Fruit fly (Drosophila melanogaster): ENCODE measurements around the gene CG33764.

CG33764 gene

dm6 chr3L:4313299-4313698, 46.0 kb upstream of the CG33764 start, which contains the start of gene Claspin (continued):
- TF ChIP-seq otp (GFP tag; IDR thresholded peaks at IDR 0.05) (no peak), CG1602 (GFP tag; optimal IDR thresholded peaks at IDR 0.05) (peak; percentile 27), oc (tag; optimal IDR thresholded peaks at IDR 0.05) (no peak), CG14710 (tag; optimal IDR thresholded peaks at IDR 0.05) (peak; percentile 35), Hmx (GFP tag; optimal IDR thresholded peaks at IDR 0.05) (no peak), exex (tag; optimal IDR thresholded peaks at IDR 0.05) (peak; percentile 14), Fer3 (tag; optimal IDR thresholded peaks at IDR 0.05) (no peak), Jarid2 (GFP tag; optimal IDR thresholded peaks at IDR 0.05) (no peak), Kr (GFP tag; optimal IDR thresholded peaks at IDR 0.05) (no peak), CG12104 (GFP tag; optimal IDR thresholded peaks at IDR 0.05) (no peak), Dek (tag; optimal IDR thresholded peaks at IDR 0.05) (peak; percentile 45), Usf (GFP tag; optimal IDR thresholded peaks at IDR 0.05) (no peak), CrebB (tag; optimal IDR thresholded peaks at IDR 0.05) (no peak), H15 (GFP tag; IDR thresholded peaks at IDR 0.05) (no peak; the same call in 2 of the 3 replicates), Lpt (GFP tag; optimal IDR thresholded peaks at IDR 0.05) (no peak), CG8944 (GFP tag; optimal IDR thresholded peaks at IDR 0.05) (peak; percentile 18), CG1233 (GFP tag; optimal IDR thresholded peaks at IDR 0.05) (no peak), CG15011 (GFP tag; optimal IDR thresholded peaks at IDR 0.05) (no peak), CG18764 (GFP tag; optimal IDR thresholded peaks at IDR 0.05) (no peak), CTCF (GFP tag; optimal IDR thresholded peaks at IDR 0.05) (peak; percentile 44), Hsf (GFP tag; optimal IDR thresholded peaks at IDR 0.05) (peak; percentile 44), Dip3 (GFP tag; optimal IDR thresholded peaks at IDR 0.05) (peak; percentile 58), CG13624 (GFP tag; optimal IDR thresholded peaks at IDR 0.05) (peak; percentile 61), CG1832 (GFP tag; optimal IDR thresholded peaks at IDR 0.05) (no peak), ftz-f1 (GFP tag; optimal IDR thresholded peaks at IDR 0.05) (no peak), salm (tag; optimal IDR thresholded peaks at IDR 0.05) (no peak), Camta (GFP tag; optimal IDR thresholded peaks at IDR 0.05) (peak; percentile 36), E2f1 (GFP tag; IDR thresholded peaks at IDR 0.05) (peak; percentile 66; the same call in 1 of the 2 replicates), chn (GFP tag; optimal IDR thresholded peaks at IDR 0.05) (peak; percentile 41), Max (GFP tag; optimal IDR thresholded peaks at IDR 0.05) (peak; percentile 19), CG3281 (GFP tag; optimal IDR thresholded peaks at IDR 0.05) (no peak), Stat92E (GFP tag; optimal IDR thresholded peaks at IDR 0.05) (peak in 1 of 3 experiments; percentile 6), dm (GFP tag; optimal IDR thresholded peaks at IDR 0.05) (peak; percentile 22), pita (GFP tag; optimal IDR thresholded peaks at IDR 0.05) (no peak), CG1603 (tag; optimal IDR thresholded peaks at IDR 0.05) (peak; percentile 73), chinmo (GFP tag; IDR thresholded peaks at IDR 0.05; ENCODE audit: partially characterized antibody) (no peak), dmrt11E (tag; optimal IDR thresholded peaks at IDR 0.05) (peak; percentile 10), CG12942 (GFP tag; optimal IDR thresholded peaks at IDR 0.05) (peak; percentile 58), PHDP (tag; optimal IDR thresholded peaks at IDR 0.05) (peak; percentile 40), Abd-B (GFP tag; optimal IDR thresholded peaks at IDR 0.05) (no peak), Ssrp (tag; optimal IDR thresholded peaks at IDR 0.05) (peak; percentile 15), CG8359 (GFP tag; optimal IDR thresholded peaks at IDR 0.05; ENCODE audit: borderline replicate concordance) (no peak), mld (GFP tag; IDR thresholded peaks at IDR 0.05; ENCODE audit: partially characterized antibody) (no peak), onecut (GFP tag; IDR thresholded peaks at IDR 0.05) (no peak), CG15514 (GFP tag; optimal IDR thresholded peaks at IDR 0.05) (peak; percentile 53), CG13894 (tag; optimal IDR thresholded peaks at IDR 0.05) (no peak), CG16779 (GFP tag; IDR thresholded peaks at IDR 0.05) (0 out of 2 replicates have a peak, but pooled peaks have one; percentile 2), Ada2b (GFP tag; IDR thresholded peaks at IDR 0.05) (no peak), CG2712 (tag; optimal IDR thresholded peaks at IDR 0.05) (peak; percentile 45), CG4617 (GFP tag; optimal IDR thresholded peaks at IDR 0.05; ENCODE audit: borderline replicate concordance) (peak; percentile 37), lbe (GFP tag; optimal IDR thresholded peaks at IDR 0.05) (no peak)
